Fruit fly (Drosophila melanogaster) whole organism, embryonic: ENCODE results near the gene AstA-R1.

Source experiments
- Abd-B ChIP-seq: fragments of 200-800 bp; sonication (Bioruptor generic); optimal IDR thresholded peaks from 2 replicates; lab custom pipeline; 2018; ENCODE audit warnings: missing biosample characterization, mild to moderate bottlenecking, missing genetic modification characterization, moderate library complexity
- Blimp-1 ChIP-seq: fragments of 200-800 bp; sonication (Bioruptor generic); optimal IDR thresholded peaks from 3 replicates; lab custom pipeline; 2018; ENCODE audit warnings: missing biosample characterization, missing genetic modification characterization, mild to moderate bottlenecking, moderate library complexity, missing genetic modification reagents
- BtbVII ChIP-seq: fragments of 200-800 bp; sonication (Bioruptor generic); optimal IDR thresholded peaks from 3 replicates; lab custom pipeline; 2017; ENCODE audit warnings: missing biosample characterization, mild to moderate bottlenecking, missing genetic modification characterization
- Bteb2 ChIP-seq: fragments of 200-800 bp; sonication (Bioruptor generic); optimal IDR thresholded peaks from 2 replicates; lab custom pipeline; 2016; ENCODE audit warnings: missing biosample characterization, missing genetic modification characterization
- CG10209 ChIP-seq: fragments of 200-800 bp; sonication (Bioruptor generic); optimal IDR thresholded peaks from 3 replicates; lab custom pipeline; 2017; ENCODE audit warnings: missing biosample characterization, mild to moderate bottlenecking, missing genetic modification characterization, missing genetic modification reagents
- CG10267 ChIP-seq: fragments of 200-800 bp; sonication (Bioruptor generic); optimal IDR thresholded peaks from 2 replicates; lab custom pipeline; 2018; ENCODE audit warnings: missing biosample characterization, mild to moderate bottlenecking, missing genetic modification characterization, moderate library complexity
- CG10543 ChIP-seq: fragments of 200-800 bp; sonication (Bioruptor generic); optimal IDR thresholded peaks from 3 replicates; lab custom pipeline; 2017; ENCODE audit warnings: missing biosample characterization, mild to moderate bottlenecking, missing genetic modification characterization, moderate library complexity
- CG10565 ChIP-seq: fragments of 200-800 bp; sonication (Bioruptor generic); optimal IDR thresholded peaks from 3 replicates; lab custom pipeline; 2016; ENCODE audit warnings: missing biosample characterization, mild to moderate bottlenecking, missing genetic modification characterization
- CG12071 ChIP-seq: fragments of 200-800 bp; sonication (Bioruptor generic); optimal IDR thresholded peaks from 3 replicates; lab custom pipeline; 2018; ENCODE audit warnings: missing biosample characterization, mild to moderate bottlenecking, missing genetic modification characterization
- CG12104 ChIP-seq: fragments of 200-800 bp; sonication (Bioruptor generic); optimal IDR thresholded peaks from 3 replicates; lab custom pipeline; 2016; ENCODE audit warnings: missing biosample characterization, missing genetic modification characterization
- CG14050 ChIP-seq: fragments of 200-800 bp; sonication (Bioruptor generic); IDR thresholded peaks from 3 replicates; pipeline ENCODE4 v1.3.6; 2022; ENCODE audit warnings: missing biosample characterization, missing genetic modification characterization
- CG14860 ChIP-seq: fragments of 200-800 bp; sonication (Bioruptor generic); IDR thresholded peaks from 3 replicates; pipeline ENCODE4 v1.3.6; 2022; ENCODE audit warnings: missing biosample characterization, missing genetic modification characterization; ENCODE audit not compliant: partially characterized antibody
- CG14965 ChIP-seq: fragments of 200-800 bp; sonication (Bioruptor generic); optimal IDR thresholded peaks from 2 replicates; lab custom pipeline; 2016; ENCODE audit warnings: missing biosample characterization, missing genetic modification characterization, borderline replicate concordance
- CG15011 ChIP-seq: fragments of 200-800 bp; sonication (Bioruptor generic); optimal IDR thresholded peaks from 3 replicates; lab custom pipeline; 2018; ENCODE audit warnings: missing biosample characterization, mild to moderate bottlenecking, missing genetic modification characterization
- CG1602 ChIP-seq: fragments of 200-800 bp; sonication (Bioruptor generic); optimal IDR thresholded peaks from 3 replicates; lab custom pipeline; 2016; ENCODE audit warnings: missing biosample characterization, missing genetic modification characterization
- CG17802 ChIP-seq: fragments of 200-800 bp; sonication (Bioruptor generic); optimal IDR thresholded peaks from 2 replicates; lab custom pipeline; 2018; ENCODE audit warnings: missing biosample characterization, mild to moderate bottlenecking, missing genetic modification characterization, moderate library complexity
- CG18011 ChIP-seq: fragments of 200-800 bp; sonication (Bioruptor generic); optimal IDR thresholded peaks from 2 replicates; lab custom pipeline; 2017; ENCODE audit warnings: missing biosample characterization, missing genetic modification characterization, mild to moderate bottlenecking, moderate library complexity, missing genotype
- CG18599 ChIP-seq: fragments of 200-800 bp; sonication (Bioruptor generic); optimal IDR thresholded peaks from 3 replicates; lab custom pipeline; 2017; ENCODE audit warnings: missing biosample characterization, missing genetic modification characterization, mild to moderate bottlenecking, moderate library complexity, missing genetic modification reagents
- CG2678 ChIP-seq: fragments of 200-800 bp; sonication (Bioruptor generic); optimal IDR thresholded peaks from 3 replicates; lab custom pipeline; 2019; ENCODE audit warnings: missing biosample characterization, mild to moderate bottlenecking, missing genetic modification characterization, moderate library complexity
- CG31365 ChIP-seq: fragments of 200-800 bp; sonication (Bioruptor generic); optimal IDR thresholded peaks from 2 replicates; lab custom pipeline; 2018; ENCODE audit warnings: missing biosample characterization, mild to moderate bottlenecking, missing genetic modification characterization
- CG3407 ChIP-seq: fragments of 200-800 bp; sonication (Bioruptor generic); optimal IDR thresholded peaks from 2 replicates; lab custom pipeline; 2018; ENCODE audit warnings: missing biosample characterization, mild to moderate bottlenecking, missing genetic modification characterization
- CG4730 ChIP-seq: fragments of 200-800 bp; sonication (Bioruptor generic); IDR thresholded peaks from 2 replicates; pipeline ENCODE4 v1.3.6; 2022; ENCODE audit warnings: missing biosample characterization, missing genetic modification characterization
- CG6683 ChIP-seq: fragments of 200-800 bp; sonication (Bioruptor generic); optimal IDR thresholded peaks from 2 replicates; lab custom pipeline; 2017; ENCODE audit warnings: missing biosample characterization, mild to moderate bottlenecking, missing genetic modification characterization, missing genetic modification reagents
- CG8388 ChIP-seq: fragments of 200-800 bp; sonication (Bioruptor generic); optimal IDR thresholded peaks from 2 replicates; lab custom pipeline; 2019; ENCODE audit warnings: missing biosample characterization, mild to moderate bottlenecking, missing genetic modification characterization, moderate library complexity
- CG9215 ChIP-seq: fragments of 200-800 bp; sonication (Bioruptor generic); IDR thresholded peaks from 2 replicates; pipeline ENCODE4 v1.3.6; 2022; ENCODE audit warnings: missing biosample characterization, missing genetic modification characterization
- CTCF ChIP-seq: fragments of 200-800 bp; sonication (Bioruptor generic); optimal IDR thresholded peaks from 2 replicates; lab custom pipeline; 2017; ENCODE audit warnings: missing biosample characterization, mild to moderate bottlenecking, missing genetic modification characterization, moderate library complexity
- Dip2 ChIP-seq: fragments of 200-800 bp; sonication (Bioruptor generic); IDR thresholded peaks from 2 replicates; pipeline ENCODE4 v1.3.6; 2022; ENCODE audit warnings: missing biosample characterization, missing genetic modification characterization
- Dref ChIP-seq: fragments of 200-800 bp; sonication (Bioruptor generic); IDR thresholded peaks from 2 replicates; pipeline ENCODE4 v1.3.6; 2022; ENCODE audit warnings: missing biosample characterization, missing genetic modification characterization
- Kr ChIP-seq: fragments of 200-800 bp; sonication (Bioruptor generic); optimal IDR thresholded peaks from 2 replicates; lab custom pipeline; 2017; ENCODE audit warnings: missing biosample characterization, mild to moderate bottlenecking, missing genetic modification characterization
- MTF-1 ChIP-seq: fragments of 200-800 bp; sonication (Bioruptor generic); optimal IDR thresholded peaks from 2 replicates; lab custom pipeline; 2018; ENCODE audit warnings: missing biosample characterization, mild to moderate bottlenecking, missing genetic modification characterization, borderline replicate concordance
- Mad ChIP-seq: fragments of 200-800 bp; sonication (Bioruptor generic); optimal IDR thresholded peaks from 2 replicates; lab custom pipeline; 2016; ENCODE audit warnings: missing biosample characterization, missing genetic modification characterization
- Nf-YA ChIP-seq: fragments of 200-800 bp; sonication (Bioruptor generic); IDR thresholded peaks from 2 replicates; pipeline ENCODE4 v1.3.6; 2022; ENCODE audit warnings: missing biosample characterization, missing genetic modification characterization
- PHDP ChIP-seq: fragments of 200-800 bp; sonication (Bioruptor generic); optimal IDR thresholded peaks from 3 replicates; lab custom pipeline; 2018; ENCODE audit warnings: missing biosample characterization, mild to moderate bottlenecking, missing genetic modification characterization, moderate library complexity
- Ptx1 ChIP-seq: fragments of 200-800 bp; sonication (Bioruptor generic); IDR thresholded peaks from 2 replicates; pipeline ENCODE4 v1.3.6; 2022; ENCODE audit warnings: missing biosample characterization, missing genetic modification characterization
- Rx ChIP-seq: fragments of 200-800 bp; sonication (Bioruptor generic); IDR thresholded peaks from 2 replicates; pipeline ENCODE4 v1.3.6; 2022; ENCODE audit warnings: missing biosample characterization, missing genetic modification characterization
- Scr ChIP-seq: fragments of 200-800 bp; sonication (Bioruptor generic); IDR thresholded peaks from 2 replicates; pipeline ENCODE4 v1.3.6; 2022; ENCODE audit warnings: missing biosample characterization, missing genetic modification characterization; ENCODE audit not compliant: partially characterized antibody
- Six4 ChIP-seq: fragments of 200-800 bp; sonication (Bioruptor generic); optimal IDR thresholded peaks from 2 replicates; lab custom pipeline; 2016; ENCODE audit warnings: missing biosample characterization, missing genetic modification characterization
- YL-1 ChIP-seq: fragments of 200-800 bp; sonication (Bioruptor generic); optimal IDR thresholded peaks from 3 replicates; lab custom pipeline; 2017; ENCODE audit warnings: missing biosample characterization, mild to moderate bottlenecking, missing genetic modification characterization
- ara ChIP-seq: fragments of 200-800 bp; sonication (Bioruptor generic); IDR thresholded peaks from 2 replicates; pipeline ENCODE4 v1.3.6; 2022; ENCODE audit warnings: missing biosample characterization, missing genetic modification characterization
- corto ChIP-seq: fragments of 200-800 bp; sonication (Bioruptor generic); optimal IDR thresholded peaks from 2 replicates; lab custom pipeline; 2016; ENCODE audit warnings: missing biosample characterization, mild to moderate bottlenecking, missing genetic modification characterization, moderate library complexity
- en ChIP-seq: fragments of 200-800 bp; sonication (Bioruptor generic); optimal IDR thresholded peaks from 2 replicates; lab custom pipeline; 2016; ENCODE audit warnings: missing biosample characterization, missing genetic modification characterization
- fru ChIP-seq: fragments of >200 bp; optimal IDR thresholded peaks from 2 replicates; lab custom pipeline; 2017
- gem ChIP-seq: fragments of 200-800 bp; sonication (Bioruptor generic); optimal IDR thresholded peaks from 2 replicates; lab custom pipeline; 2019; ENCODE audit warnings: missing biosample characterization, mild to moderate bottlenecking, missing genetic modification characterization, moderate library complexity
- her ChIP-seq: fragments of 200-800 bp; sonication (Bioruptor generic); optimal IDR thresholded peaks from 2 replicates; lab custom pipeline; 2016; ENCODE audit warnings: missing biosample characterization, missing genetic modification characterization
- ind ChIP-seq: fragments of 200-800 bp; sonication (Bioruptor generic); optimal IDR thresholded peaks from 3 replicates; lab custom pipeline; 2016; ENCODE audit warnings: missing biosample characterization, missing genetic modification characterization
- lmd ChIP-seq: fragments of 200-800 bp; sonication (Bioruptor generic); IDR thresholded peaks from 2 replicates; pipeline ENCODE4 v1.3.6; 2022; ENCODE audit warnings: missing biosample characterization, missing genetic modification characterization
- phol ChIP-seq: fragments of 200-800 bp; sonication (Bioruptor generic); optimal IDR thresholded peaks from 3 replicates; lab custom pipeline; 2018; ENCODE audit warnings: missing biosample characterization, mild to moderate bottlenecking, missing genetic modification characterization, moderate library complexity
- pnt ChIP-seq: fragments of 200-800 bp; sonication (Bioruptor generic); optimal IDR thresholded peaks from 3 replicates; lab custom pipeline; 2016; ENCODE audit warnings: missing biosample characterization, missing genetic modification characterization
- tap ChIP-seq: fragments of 200-800 bp; optimal IDR thresholded peaks from 3 replicates; lab custom pipeline; 2019; ENCODE audit warnings: missing biosample characterization, mild to moderate bottlenecking, missing genetic modification characterization, moderate library complexity
- tx ChIP-seq: fragments of 200-800 bp; sonication (Bioruptor generic); optimal IDR thresholded peaks from 2 replicates; lab custom pipeline; 2016; ENCODE audit warnings: missing biosample characterization, missing genetic modification characterization

AstA-R1 gene

dm6 chrX:3695151-3695988 lies 121.0 kb downstream of the AstA-R1 start:
- TF ChIP-seq gem (tag; lab: Kevin White, UChicago) (peak; percentile 59), CG12071 (no peak), Kr (GFP tag; lab: Kevin White, UChicago) (no peak), Rx (no peak), Scr (GFP tag; lab: Robert Waterston, UW) (no peak), Bteb2 (GFP tag; lab: Kevin White, UChicago) (no peak), CTCF (GFP tag; lab: Kevin White, UChicago) (no peak), CG3407 (GFP tag; lab: Kevin White, UChicago) (no peak), CG10543 (GFP tag; lab: Kevin White, UChicago) (no peak), CG4730 (GFP tag; lab: Robert Waterston, UW) (no peak), CG10565 (no peak), CG14860 (GFP tag; lab: Robert Waterston, UW) (no peak), CG10267 (no peak), CG18599 (GFP tag; lab: Kevin White, UChicago) (no peak), YL-1 (GFP tag; lab: Kevin White, UChicago) (no peak), corto (GFP tag; lab: Kevin White, UChicago) (no peak), CG6683 (GFP tag; lab: Kevin White, UChicago) (no peak), en (GFP tag; lab: Kevin White, UChicago) (no peak), CG10209 (GFP tag; lab: Kevin White, UChicago) (no peak), Nf-YA (GFP tag; lab: Robert Waterston, UW) (no peak), CG9215 (GFP tag; lab: Robert Waterston, UW) (no peak), tx (GFP tag; lab: Kevin White, UChicago) (no peak), CG2678 (tag; lab: Kevin White, UChicago) (no peak), fru (no peak), CG12104 (no peak), Six4 (GFP tag; lab: Kevin White, UChicago) (no peak), Dref (GFP tag; lab: Robert Waterston, UW) (no peak), CG15011 (no peak), her (GFP tag; lab: Kevin White, UChicago) (no peak), CG18011 (GFP tag; lab: Kevin White, UChicago) (no peak), CG14050 (no peak), CG8388 (GFP tag; lab: Kevin White, UChicago) (no peak), lmd (no peak), phol (tag; lab: Kevin White, UChicago) (no peak), tap (tag; lab: Kevin White, UChicago) (no peak), CG17802 (tag; lab: Kevin White, UChicago) (no peak), Mad (no peak), CG31365 (tag; lab: Kevin White, UChicago) (peak; percentile 6), CG1602 (GFP tag; lab: Kevin White, UChicago) (no peak), pnt (GFP tag; lab: Kevin White, UChicago) (no peak), BtbVII (GFP tag; lab: Kevin White, UChicago) (no peak), Ptx1 (GFP tag; lab: Robert Waterston, UW) (no peak), ind (GFP tag; lab: Kevin White, UChicago) (no peak), Abd-B (no peak), Blimp-1 (GFP tag; lab: Kevin White, UChicago) (no peak), Dip2 (no peak), PHDP (tag; lab: Kevin White, UChicago) (peak; percentile 17), CG14965 (GFP tag; lab: Kevin White, UChicago) (no peak), MTF-1 (GFP tag; lab: Kevin White, UChicago) (no peak), ara (GFP tag; lab: Robert Waterston, UW) (no peak)
